Fruit fly (Drosophila melanogaster): Measurements from ENCODE around the gene hop.
A peak's percentile ranks its signal among the peaks of the same experiment; 100 is the strongest.

DNA sequence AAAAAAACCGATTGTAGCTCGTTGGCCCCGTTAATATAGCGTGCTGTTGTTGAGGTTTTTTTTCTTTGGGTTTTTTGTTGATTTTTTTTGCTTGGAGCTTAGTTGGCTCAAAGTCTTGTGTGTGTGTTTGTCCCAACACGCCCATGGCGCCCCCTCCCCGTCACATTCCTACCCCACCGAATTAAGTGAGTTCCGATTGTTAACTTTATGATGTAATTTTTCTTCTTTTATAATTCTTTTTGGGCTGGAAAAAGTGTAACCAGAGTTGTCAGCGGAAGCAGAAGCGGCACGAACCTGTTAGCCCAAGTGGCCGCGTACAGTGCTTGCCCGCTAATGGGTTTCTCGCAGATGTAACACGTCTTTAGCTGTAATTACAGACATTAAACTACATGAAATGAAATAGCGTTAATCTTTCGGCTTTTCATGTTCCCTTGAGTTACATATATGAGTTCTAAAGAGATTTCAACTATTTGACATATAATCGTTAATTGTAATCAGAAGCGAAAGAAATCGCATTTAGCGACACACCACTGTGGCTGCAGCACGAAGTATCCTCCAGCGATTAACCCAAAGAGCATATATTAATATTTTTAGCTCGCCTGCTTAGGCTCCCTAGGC, 25.2 kb upstream of the hop start:
- TF ChIP-seq Hr39 (GFP tag; optimal IDR thresholded peaks at IDR 0.05): no peak
- no peak for TF ChIP-seq CG11902 (GFP tag; optimal IDR thresholded peaks at IDR 0.05)
- TF ChIP-seq cyc (GFP tag; optimal IDR thresholded peaks at IDR 0.05): peak; percentile 16
- no peak for TF ChIP-seq CG7368 (GFP tag; optimal IDR thresholded peaks at IDR 0.05)
- no peak for TF ChIP-seq Met (GFP tag; optimal IDR thresholded peaks at IDR 0.05)
- no peak for TF ChIP-seq CG9139 (GFP tag; optimal IDR thresholded peaks at IDR 0.05)
- no peak for TF ChIP-seq CG6854 (GFP tag; optimal IDR thresholded peaks at IDR 0.05)
- TF ChIP-seq acj6 (GFP tag; optimal IDR thresholded peaks at IDR 0.05): no peak
- TF ChIP-seq OdsH (GFP tag; optimal IDR thresholded peaks at IDR 0.05): no peak
- no peak for TF ChIP-seq CG16779 (tag; optimal IDR thresholded peaks at IDR 0.05)
- peak; percentile 23 for TF ChIP-seq esn (GFP tag; optimal IDR thresholded peaks at IDR 0.05)

Measured in whole organism, prepupa.